Worm (Caenorhabditis elegans) whole organism, L4 larva: ENCODE results near the gene F17E9.2.

Source experiments
- R02D3.7 ChIP-seq: fragments of 150-350 bp; sonication (generic microtip); optimal IDR thresholded peaks from 3 replicates; lab custom pipeline; 2014; ENCODE audit warnings: missing biosample characterization, missing genetic modification characterization
- T20F7.1 ChIP-seq: fragments of 200-800 bp; sonication (Bioruptor generic); optimal IDR thresholded peaks from 2 replicates; lab custom pipeline; 2018; ENCODE audit warnings: mild to moderate bottlenecking, missing genetic modification characterization, missing compliant biosample characterization
- T26A8.4 ChIP-seq: fragments of 200-800 bp; sonication (Bioruptor generic); IDR thresholded peaks from 2 replicates; pipeline ENCODE4 v1.3.6; 2022; ENCODE audit warnings: missing genetic modification characterization, missing compliant biosample characterization
- ZK546.5 ChIP-seq, 2 experiments: sonication (generic microtip); optimal IDR thresholded peaks; 2 replicates each; lab custom pipeline; 2017; ENCODE audit warnings: missing biosample characterization in 2 of 2, missing genetic modification characterization in 2 of 2
- aha-1 ChIP-seq: fragments of 150-350 bp; peaks from one replicate; lab custom pipeline; 2014; ENCODE audit warnings: missing biosample characterization, missing genetic modification characterization
- arid-1 ChIP-seq: fragments of 200-800 bp; sonication (Bioruptor generic); conservative IDR thresholded peaks from 2 replicates; pipeline ENCODE4 v1.3.6; 2022; ENCODE audit warnings: missing genetic modification reagents, missing genetic modification characterization, missing compliant biosample characterization
- cey-2 ChIP-seq: sonication (generic microtip); optimal IDR thresholded peaks from 3 replicates; lab custom pipeline; 2017; ENCODE audit warnings: missing genetic modification characterization, mild to moderate bottlenecking, missing compliant biosample characterization, antibody characterized with exemption, borderline replicate concordance; ENCODE audit not compliant: insufficient read depth
- daf-16 ChIP-seq, 3 experiments: sonication (generic microtip); optimal IDR thresholded peaks; 2 replicates each; lab custom pipeline; 2016 to 2017; ENCODE audit warnings: missing genetic modification characterization in 3 of 3, missing genetic modification reagents in 3 of 3, mild to moderate bottlenecking in 2 of 3, missing compliant biosample characterization in 2 of 3, missing biosample characterization in 1 of 3, moderate library complexity in 1 of 3
- dmd-6 ChIP-seq: fragments of 200-800 bp; sonication (Bioruptor generic); IDR thresholded peaks from 2 replicates; pipeline ENCODE4 v1.3.6; 2022; ENCODE audit warnings: missing genetic modification reagents, missing genetic modification characterization, missing compliant biosample characterization
- dmd-8 ChIP-seq: fragments of 200-800 bp; sonication (Bioruptor generic); IDR thresholded peaks from 2 replicates; pipeline ENCODE4 v1.3.6; 2022; ENCODE audit warnings: missing genetic modification characterization, missing compliant biosample characterization
- dmd-9 ChIP-seq: fragments of 200-800 bp; sonication (Bioruptor generic); IDR thresholded peaks from 2 replicates; pipeline ENCODE4 v1.3.6; 2022; ENCODE audit warnings: missing genetic modification reagents, missing genetic modification characterization, missing compliant biosample characterization
- dpl-1 ChIP-seq: fragments of 150-350 bp; optimal IDR thresholded peaks from 2 replicates; lab custom pipeline; 2014; ENCODE audit warnings: missing biosample characterization, missing genetic modification reagents, missing genetic modification characterization
- dve-1 ChIP-seq: sonication (generic microtip); optimal IDR thresholded peaks from 2 replicates; lab custom pipeline; 2017; ENCODE audit warnings: antibody characterized with exemption, mild to moderate bottlenecking, missing genetic modification characterization, missing compliant biosample characterization; ENCODE audit not compliant: insufficient read depth
- egl-43 ChIP-seq: fragments of 200-800 bp; sonication (Bioruptor generic); IDR thresholded peaks from 2 replicates; pipeline ENCODE4 v1.3.6; 2022; ENCODE audit warnings: missing genetic modification reagents, missing genetic modification characterization, missing compliant biosample characterization
- fos-1 ChIP-seq: fragments of 150-350 bp; optimal IDR thresholded peaks from 2 replicates; lab custom pipeline; 2014; ENCODE audit warnings: missing biosample characterization, missing genetic modification characterization
- hif-1 ChIP-seq, 2 experiments: sonication (generic microtip); optimal IDR thresholded peaks; 2 replicates each; lab custom pipeline; 2016 to 2017; ENCODE audit warnings: missing compliant biosample characterization in 2 of 2, missing genetic modification characterization in 2 of 2, missing genetic modification reagents in 2 of 2, missing genotype in 2 of 2, mild to moderate bottlenecking in 1 of 2
- hlh-11 ChIP-seq: fragments of 200-800 bp; sonication (Bioruptor generic); optimal IDR thresholded peaks from 2 replicates; lab custom pipeline; 2018; ENCODE audit warnings: mild to moderate bottlenecking, missing genetic modification characterization, missing compliant biosample characterization
- hmg-1.1 ChIP-seq: fragments of 200-800 bp; sonication (Bioruptor generic); IDR thresholded peaks from 2 replicates; pipeline ENCODE4 v1.3.6; 2022; ENCODE audit warnings: missing genetic modification reagents, missing genetic modification characterization, missing compliant biosample characterization
- lim-7 ChIP-seq: fragments of 200-800 bp; sonication (Bioruptor generic); IDR thresholded peaks from 2 replicates; pipeline ENCODE4 v1.3.6; 2022; ENCODE audit warnings: missing genetic modification characterization, missing compliant biosample characterization
- lin-13 ChIP-seq: fragments of 150-350 bp; optimal IDR thresholded peaks from 2 replicates; lab custom pipeline; 2014; ENCODE audit warnings: missing biosample characterization, missing genetic modification reagents, missing genetic modification characterization
- lin-39 ChIP-seq: fragments of 150-350 bp; optimal IDR thresholded peaks from 2 replicates; lab custom pipeline; 2014; ENCODE audit warnings: missing biosample characterization, missing genetic modification reagents, missing genetic modification characterization
- lsy-2 ChIP-seq, 2 experiments: fragments of 150-350 bp in 1 of 2; sonication (generic microtip) in 1 of 2; optimal IDR thresholded peaks; 2 replicates each; lab custom pipeline; 2014 to 2017; ENCODE audit warnings: missing biosample characterization in 2 of 2, missing genetic modification characterization in 2 of 2
- mdl-1 ChIP-seq, 2 experiments: fragments of 150-350 bp in 1 of 2; sonication (generic microtip) in 1 of 2; optimal IDR thresholded peaks; 2 replicates each; lab custom pipeline; 2014 to 2017; ENCODE audit warnings: missing biosample characterization in 2 of 2, missing genetic modification characterization in 2 of 2
- mes-2 ChIP-seq: sonication (generic microtip); optimal IDR thresholded peaks from 2 replicates; lab custom pipeline; 2016; ENCODE audit warnings: missing genotype, mild to moderate bottlenecking, missing genetic modification characterization, missing compliant biosample characterization; ENCODE audit not compliant: poor library complexity, severe bottlenecking
- mxl-2 ChIP-seq: fragments of 200-800 bp; sonication (Bioruptor generic); conservative IDR thresholded peaks from 2 replicates; pipeline ENCODE4 v1.3.6; 2022; ENCODE audit warnings: missing genetic modification reagents, missing genetic modification characterization, missing compliant biosample characterization
- mxl-3 ChIP-seq: fragments of 200-800 bp; sonication (Bioruptor generic); optimal IDR thresholded peaks from 2 replicates; lab custom pipeline; 2018; ENCODE audit warnings: mild to moderate bottlenecking, missing genetic modification characterization, missing compliant biosample characterization
- nhr-10 ChIP-seq: fragments of 150-350 bp; optimal IDR thresholded peaks from 2 replicates; lab custom pipeline; 2014; ENCODE audit warnings: missing biosample characterization, missing genetic modification characterization
- nhr-111 ChIP-seq: fragments of 200-800 bp; sonication (Bioruptor generic); optimal IDR thresholded peaks from 2 replicates; lab custom pipeline; 2018; ENCODE audit warnings: mild to moderate bottlenecking, missing genetic modification characterization, missing compliant biosample characterization
- nhr-237 ChIP-seq: sonication (generic microtip); optimal IDR thresholded peaks from 2 replicates; lab custom pipeline; 2017; ENCODE audit warnings: missing biosample characterization, missing genetic modification characterization
- nhr-25 ChIP-seq: sonication (generic microtip); optimal IDR thresholded peaks from 2 replicates; lab custom pipeline; 2017; ENCODE audit warnings: missing genetic modification characterization, mild to moderate bottlenecking, missing compliant biosample characterization, antibody characterized with exemption, moderate library complexity, borderline replicate concordance; ENCODE audit not compliant: insufficient read depth
- nhr-28 ChIP-seq: fragments of 150-350 bp; optimal IDR thresholded peaks from 2 replicates; lab custom pipeline; 2014; ENCODE audit warnings: missing biosample characterization, missing genetic modification characterization
- nhr-41 ChIP-seq: fragments of 200-800 bp; sonication (Bioruptor generic); IDR thresholded peaks from 2 replicates; pipeline ENCODE4 v1.3.6; 2022; ENCODE audit warnings: missing genetic modification reagents, missing genetic modification characterization, missing compliant biosample characterization
- nhr-48 ChIP-seq: sonication (generic microtip); optimal IDR thresholded peaks from 2 replicates; lab custom pipeline; 2016; ENCODE audit warnings: mild to moderate bottlenecking, missing genetic modification characterization, missing compliant biosample characterization
- nhr-6 ChIP-seq: fragments of 150-350 bp; optimal IDR thresholded peaks from 2 replicates; lab custom pipeline; 2014; ENCODE audit warnings: missing biosample characterization, missing genetic modification characterization
- nhr-77 ChIP-seq: fragments of 150-350 bp; optimal IDR thresholded peaks from 2 replicates; lab custom pipeline; 2014; ENCODE audit warnings: missing biosample characterization, missing genetic modification characterization
- pha-4 ChIP-seq, 2 experiments: fragments of 150-350 bp in 1 of 2; fragments of 200-800 bp in 1 of 2; sonication (Bioruptor generic) in 1 of 2; IDR thresholded peaks in 1 of 2; optimal IDR thresholded peaks in 1 of 2; 2 replicates each; pipeline versions ENCODE4 v1.3.6 to Lab custom; 2014 to 2022; ENCODE audit warnings: missing genetic modification characterization in 2 of 2, missing genetic modification reagents in 2 of 2, missing biosample characterization in 1 of 2, missing compliant biosample characterization in 1 of 2
- php-3 ChIP-seq: fragments of 200-800 bp; sonication (Bioruptor generic); IDR thresholded peaks from 2 replicates; pipeline ENCODE4 v1.3.6; 2022; ENCODE audit warnings: missing genetic modification reagents, missing genetic modification characterization, missing compliant biosample characterization
- pqm-1 ChIP-seq: sonication (generic microtip); optimal IDR thresholded peaks from 2 replicates; lab custom pipeline; 2017; ENCODE audit warnings: missing biosample characterization, missing genetic modification characterization
- rbr-2 ChIP-seq: sonication (generic microtip); optimal IDR thresholded peaks from 2 replicates; lab custom pipeline; 2016; ENCODE audit warnings: missing genotype, missing genetic modification characterization, missing compliant biosample characterization
- saeg-2 ChIP-seq: fragments of 200-800 bp; sonication (Bioruptor generic); IDR thresholded peaks from 2 replicates; pipeline ENCODE4 v1.3.6; 2022; ENCODE audit warnings: missing genetic modification reagents, missing genetic modification characterization, missing compliant biosample characterization
- snpc-4 ChIP-seq: fragments of 150-350 bp; optimal IDR thresholded peaks from 2 replicates; lab custom pipeline; 2014; ENCODE audit warnings: missing biosample characterization, missing genetic modification characterization
- unc-130 ChIP-seq: sonication (generic microtip); optimal IDR thresholded peaks from 2 replicates; lab custom pipeline; 2016; ENCODE audit warnings: missing genetic modification reagents, missing genetic modification characterization, missing compliant biosample characterization
- zfp-2 ChIP-seq: sonication (generic microtip); optimal IDR thresholded peaks from 2 replicates; lab custom pipeline; 2016; ENCODE audit warnings: mild to moderate bottlenecking, missing genetic modification characterization, missing compliant biosample characterization
- zip-2 ChIP-seq: fragments of 150-350 bp; optimal IDR thresholded peaks from 2 replicates; lab custom pipeline; 2014; ENCODE audit warnings: missing biosample characterization, missing genetic modification characterization
- ztf-7 ChIP-seq: fragments of 150-350 bp; optimal IDR thresholded peaks from 2 replicates; lab custom pipeline; 2014; ENCODE audit warnings: missing biosample characterization, missing genetic modification characterization

The F17E9.2 gene

DNA sequence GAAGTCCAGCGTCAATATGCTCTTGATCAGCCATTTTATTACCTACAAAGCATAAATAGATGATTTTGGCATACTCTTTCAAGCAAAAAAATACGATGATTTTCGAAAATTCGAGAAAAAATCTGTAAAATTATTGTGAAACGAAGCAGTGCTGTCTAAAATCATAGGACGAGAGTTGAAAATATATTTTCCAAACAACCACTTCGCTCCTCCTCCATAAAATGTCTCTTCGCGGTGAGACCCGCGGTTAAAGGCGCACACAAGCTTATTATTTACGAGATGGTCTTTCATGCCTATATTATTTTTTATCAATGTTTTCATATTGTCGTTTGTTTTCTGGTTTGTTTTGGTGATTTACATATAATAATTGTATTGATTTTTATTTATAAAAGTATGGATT is 23.6 kb downstream of the F17E9.2 start, which contains the start of gene nap-1 (continued):
- peak; percentile 63 for TF ChIP-seq hmg-1.1 (GFP tag; lab: Robert Waterston, UW)
- TF ChIP-seq dpl-1 (GFP tag; lab: Kevin White, UChicago): peak; percentile 67
- peak; percentile 44; the same call in 1 of the 2 replicates for TF ChIP-seq dmd-6
- peak; percentile 57 for TF ChIP-seq rbr-2 (tag; lab: Kevin White, UChicago)
- no peak for TF ChIP-seq lin-39 (tag; lab: Kevin White, UChicago)
- peak; percentile 60 for TF ChIP-seq nhr-6 (tag; lab: Kevin White, UChicago)
- peak; percentile 21 for TF ChIP-seq nhr-25 (tag; lab: Kevin White, UChicago)
- TF ChIP-seq T20F7.1 (GFP tag; lab: Kevin White, UChicago): peak; percentile 73
- TF ChIP-seq zfp-2 (tag; lab: Kevin White, UChicago): no peak
- TF ChIP-seq ztf-7 (tag; lab: Kevin White, UChicago): peak; percentile 8
- peak; percentile 46 to 92 for TF ChIP-seq lsy-2 (tag; optimal IDR thresholded peaks at IDR 0.05; lab: Kevin White, UChicago)
- TF ChIP-seq cey-2 (tag; lab: Kevin White, UChicago): no peak
- peak; percentile 23; the same call in 1 of the 2 replicates for TF ChIP-seq T26A8.4 (GFP tag; lab: Robert Waterston, UW)
- peak; percentile 84 for TF ChIP-seq lin-13 (GFP tag; lab: Kevin White, UChicago)
- TF ChIP-seq snpc-4: no peak
- peak; percentile 39 for TF ChIP-seq aha-1 (tag; lab: Kevin White, UChicago)
- no peak for TF ChIP-seq egl-43
- TF ChIP-seq hlh-11 (tag; lab: Kevin White, UChicago): peak; percentile 59
- no peak for TF ChIP-seq dmd-9 (GFP tag; lab: Robert Waterston, UW)
- TF ChIP-seq R02D3.7 (tag; lab: Kevin White, UChicago): peak; percentile 91
- no peak for TF ChIP-seq mes-2
- peak; percentile 84 for TF ChIP-seq dve-1 (tag; lab: Kevin White, UChicago)
- TF ChIP-seq nhr-48 (tag; lab: Kevin White, UChicago): no peak
- TF ChIP-seq dmd-8: no peak
- TF ChIP-seq nhr-77 (tag; lab: Kevin White, UChicago): peak; percentile 83
- TF ChIP-seq php-3: no peak
- TF ChIP-seq nhr-28: peak; percentile 66

DNA sequence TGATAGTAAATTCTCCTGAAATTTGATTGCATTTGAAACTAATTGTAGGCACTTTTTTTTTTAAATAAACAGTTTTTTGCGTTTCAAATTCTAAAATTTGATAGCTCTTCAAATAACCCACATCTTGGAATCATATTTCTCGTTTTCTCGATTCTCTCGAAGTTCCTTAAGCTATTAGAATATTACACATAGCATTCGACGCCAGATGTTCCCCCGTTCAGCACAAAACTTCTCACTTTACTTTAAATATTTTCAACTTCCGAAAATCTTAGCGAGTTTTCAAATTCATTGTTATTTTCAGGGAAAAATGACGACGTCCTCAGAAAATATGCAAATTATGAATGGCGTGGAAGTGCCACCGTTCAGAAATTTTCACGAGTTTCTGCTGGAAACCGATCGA is 24.0 kb downstream of the F17E9.2 start, which contains the start of gene praf-3:
praf-3 (plus strand) TSS at position 301 of the 400 bp plus-strand sequence.
- TF ChIP-seq zfp-2 (tag; lab: Kevin White, UChicago): no peak
- no peak for TF ChIP-seq nhr-41 (GFP tag; lab: Robert Waterston, UW)
- TF ChIP-seq nhr-10: no peak
- no peak for TF ChIP-seq lim-7 (GFP tag; lab: Robert Waterston, UW)

DNA sequence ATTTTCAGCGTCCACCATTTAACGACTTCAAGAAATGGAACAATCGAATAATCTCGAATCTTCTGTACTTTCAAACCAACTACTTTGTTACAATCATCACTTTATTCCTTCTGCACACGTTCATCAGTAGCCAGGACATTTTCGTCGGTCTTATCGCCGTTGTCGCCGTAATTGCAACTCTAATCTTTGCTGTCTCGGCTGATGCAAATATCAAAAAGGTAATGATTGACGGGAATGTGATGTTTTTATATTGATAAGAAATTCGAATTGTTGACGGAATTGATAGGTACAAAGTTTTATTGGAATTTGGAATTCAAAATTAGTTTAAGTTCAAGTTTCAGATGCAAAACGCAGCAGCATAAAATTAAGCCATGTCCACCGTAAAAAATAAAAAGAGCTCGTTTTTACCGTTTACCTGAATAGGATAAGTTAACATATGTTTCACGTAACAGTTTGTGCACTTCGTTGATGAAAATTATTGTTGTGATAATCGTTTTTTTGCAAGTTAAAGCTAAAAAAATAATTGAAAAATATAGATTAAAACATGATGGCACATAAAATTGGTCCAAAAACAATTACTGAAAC is 24.7 kb downstream of the F17E9.2 start:
- TF ChIP-seq pha-4 (GFP tag; IDR thresholded peaks at IDR 0.05; lab: Robert Waterston, UW) (no peak), pha-4 (tag; optimal IDR thresholded peaks at IDR 0.05; lab: Kevin White, UChicago) (no peak), nhr-111 (GFP tag; lab: Kevin White, UChicago) (no peak), nhr-237 (tag; lab: Kevin White, UChicago) (no peak), pqm-1 (tag; lab: Kevin White, UChicago) (peak; percentile 92), hif-1 (tag; optimal IDR thresholded peaks at IDR 0.05; lab: Kevin White, UChicago) (no peak), mxl-2 (GFP tag; lab: Robert Waterston, UW) (no peak), mdl-1 (tag; optimal IDR thresholded peaks at IDR 0.05; lab: Kevin White, UChicago) (no peak), nhr-48 (tag; lab: Kevin White, UChicago) (peak; percentile 21), mxl-3 (GFP tag; lab: Kevin White, UChicago) (peak; percentile 21), nhr-77 (tag; lab: Kevin White, UChicago) (peak; percentile 41), mes-2 (no peak), nhr-28 (peak; percentile 73), daf-16 (GFP tag; optimal IDR thresholded peaks at IDR 0.05; lab: Kevin White, UChicago) (peak in 1 of 2 experiments; percentile 47), daf-16 (tag; optimal IDR thresholded peaks at IDR 0.05; lab: Kevin White, UChicago) (peak; percentile 81), php-3 (peak; percentile 89), zip-2 (tag; lab: Kevin White, UChicago) (no peak), dve-1 (tag; lab: Kevin White, UChicago) (peak; percentile 77), nhr-10 (no peak), unc-130 (GFP tag; lab: Kevin White, UChicago) (no peak), ZK546.5 (tag; optimal IDR thresholded peaks at IDR 0.05; lab: Kevin White, UChicago) (no peak), arid-1 (GFP tag; lab: Robert Waterston, UW) (no peak), fos-1 (no peak), dmd-6 (peak; percentile 94), saeg-2 (GFP tag; lab: Robert Waterston, UW) (no peak), rbr-2 (tag; lab: Kevin White, UChicago) (no peak)
